Fruit fly (Drosophila melanogaster): ENCODE results near the gene CG43063.

Gene CG43063

DNA sequence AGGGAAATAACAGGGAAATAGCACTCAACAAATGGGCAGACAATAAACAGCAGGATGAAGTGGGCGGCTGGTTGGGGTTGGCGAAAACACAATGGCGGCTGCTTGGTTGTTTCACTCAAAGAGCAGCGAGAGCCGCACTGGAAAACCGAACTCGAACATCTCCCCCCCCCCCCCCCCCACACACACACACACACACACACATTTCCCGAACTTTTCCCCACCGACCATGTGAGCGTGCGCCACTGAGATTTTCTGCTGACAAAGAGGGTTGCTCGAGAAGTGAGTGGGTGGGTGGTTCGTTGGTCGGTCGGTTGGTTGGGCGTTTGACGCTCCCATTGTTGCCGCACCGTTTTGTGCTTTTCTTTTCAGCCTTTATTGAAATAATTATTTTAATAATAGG lies 12.8 kb upstream of the CG43063 start:
- no peak for TF ChIP-seq CG9705 (GFP tag; optimal IDR thresholded peaks at IDR 0.05)
- no peak for TF ChIP-seq Dfd (GFP tag; optimal IDR thresholded peaks at IDR 0.05)
- no peak for TF ChIP-seq HLH106 (tag; optimal IDR thresholded peaks at IDR 0.05)
- TF ChIP-seq CG32264 (GFP tag; optimal IDR thresholded peaks at IDR 0.05): no peak
- no peak for TF ChIP-seq psq (GFP tag; optimal IDR thresholded peaks at IDR 0.05)
- TF ChIP-seq Hnf4 (GFP tag; optimal IDR thresholded peaks at IDR 0.05): no peak
- no peak for TF ChIP-seq dsf (GFP tag; optimal IDR thresholded peaks at IDR 0.05; ENCODE audit: borderline replicate concordance)
- no peak for TF ChIP-seq Myc (optimal IDR thresholded peaks at IDR 0.05)

DNA sequence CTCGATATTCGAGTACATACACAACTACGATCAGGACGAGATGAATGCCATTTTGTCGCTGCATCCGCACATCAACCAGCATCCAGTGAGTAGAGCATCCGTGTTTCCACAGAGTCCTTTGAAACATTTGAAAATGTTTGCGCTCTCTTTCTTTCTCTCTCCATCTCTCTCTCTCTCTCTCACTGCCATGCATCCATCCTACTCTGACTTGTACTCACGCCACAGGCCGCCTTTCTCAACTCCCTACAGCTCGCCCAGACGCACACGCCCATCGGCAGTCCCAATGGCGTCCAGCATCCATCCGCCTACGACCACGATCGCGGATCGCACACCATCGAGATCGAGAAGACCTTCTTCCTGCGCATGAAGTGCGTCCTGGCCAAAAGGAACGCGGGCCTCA lies 11.4 kb upstream of the CG43063 start:
- TF ChIP-seq br (GFP tag; optimal IDR thresholded peaks at IDR 0.05): no peak
- TF ChIP-seq foxo (GFP tag; optimal IDR thresholded peaks at IDR 0.05): no peak
- no peak for TF ChIP-seq CG32264 (GFP tag; optimal IDR thresholded peaks at IDR 0.05)
- no peak for TF ChIP-seq lola (GFP tag; optimal IDR thresholded peaks at IDR 0.05)
- TF ChIP-seq Myc (optimal IDR thresholded peaks at IDR 0.05): no peak
- TF ChIP-seq HLH106 (tag; optimal IDR thresholded peaks at IDR 0.05): no peak
- TF ChIP-seq Mio (GFP tag; optimal IDR thresholded peaks at IDR 0.05): no peak
- no peak for TF ChIP-seq dsf (GFP tag; optimal IDR thresholded peaks at IDR 0.05; ENCODE audit: borderline replicate concordance)
- TF ChIP-seq Jra (GFP tag; optimal IDR thresholded peaks at IDR 0.05): no peak
- no peak for TF ChIP-seq fru (GFP tag; optimal IDR thresholded peaks at IDR 0.05)

DNA sequence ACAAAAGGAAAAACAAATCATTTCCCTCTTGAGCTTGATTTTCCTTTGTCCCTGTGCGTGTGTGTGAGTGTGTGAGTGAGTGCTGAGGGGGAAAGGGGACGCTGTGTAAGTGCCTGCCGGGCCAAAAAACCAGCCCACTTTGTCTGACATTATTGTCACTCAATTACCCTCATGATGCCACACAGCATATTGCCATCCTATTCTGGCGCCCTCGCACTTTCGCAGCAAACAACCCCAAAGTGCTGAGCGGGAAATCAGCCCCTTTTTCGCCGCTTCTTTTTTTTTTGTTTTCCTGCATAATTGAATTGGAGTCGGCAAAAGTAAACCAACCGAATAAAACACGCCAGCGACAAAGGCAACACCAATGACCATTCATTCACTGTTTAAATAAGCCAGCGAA lies 10.3 kb upstream of the CG43063 start:
- TF ChIP-seq CG9705 (GFP tag; optimal IDR thresholded peaks at IDR 0.05): no peak
- no peak for TF ChIP-seq sv (GFP tag; optimal IDR thresholded peaks at IDR 0.05)
- TF ChIP-seq HLH106 (tag; optimal IDR thresholded peaks at IDR 0.05): no peak
- TF ChIP-seq br (GFP tag; optimal IDR thresholded peaks at IDR 0.05): no peak
- no peak for TF ChIP-seq OdsH (GFP tag; optimal IDR thresholded peaks at IDR 0.05)
- TF ChIP-seq ey (GFP tag; optimal IDR thresholded peaks at IDR 0.05): no peak
- no peak for TF ChIP-seq tai (GFP tag; optimal IDR thresholded peaks at IDR 0.05)
- no peak for TF ChIP-seq jim (GFP tag; optimal IDR thresholded peaks at IDR 0.05)
- no peak for TF ChIP-seq brk (GFP tag; optimal IDR thresholded peaks at IDR 0.05)
- no peak for TF ChIP-seq GATAd (GFP tag; optimal IDR thresholded peaks at IDR 0.05)
- TF ChIP-seq Dfd (GFP tag; optimal IDR thresholded peaks at IDR 0.05): no peak
- TF ChIP-seq Abd-B (GFP tag; optimal IDR thresholded peaks at IDR 0.05): no peak
- TF ChIP-seq usp (GFP tag; optimal IDR thresholded peaks at IDR 0.05): no peak
- TF ChIP-seq CrebA (GFP tag; optimal IDR thresholded peaks at IDR 0.05; ENCODE audit: borderline replicate concordance): no peak
- TF ChIP-seq dmrt93B (GFP tag; optimal IDR thresholded peaks at IDR 0.05): no peak
- no peak for TF ChIP-seq h (GFP tag; optimal IDR thresholded peaks at IDR 0.05)
- no peak for TF ChIP-seq fru (GFP tag; optimal IDR thresholded peaks at IDR 0.05)
- TF ChIP-seq dl (GFP tag; optimal IDR thresholded peaks at IDR 0.05; ENCODE audit: insufficient read depth in 1 of 2, partially characterized antibody in 2 of 2): no peak
- no peak for TF ChIP-seq Mio (GFP tag; optimal IDR thresholded peaks at IDR 0.05)
- no peak for TF ChIP-seq Hr83 (GFP tag; optimal IDR thresholded peaks at IDR 0.05; ENCODE audit: poor library complexity, severe bottlenecking)

DNA sequence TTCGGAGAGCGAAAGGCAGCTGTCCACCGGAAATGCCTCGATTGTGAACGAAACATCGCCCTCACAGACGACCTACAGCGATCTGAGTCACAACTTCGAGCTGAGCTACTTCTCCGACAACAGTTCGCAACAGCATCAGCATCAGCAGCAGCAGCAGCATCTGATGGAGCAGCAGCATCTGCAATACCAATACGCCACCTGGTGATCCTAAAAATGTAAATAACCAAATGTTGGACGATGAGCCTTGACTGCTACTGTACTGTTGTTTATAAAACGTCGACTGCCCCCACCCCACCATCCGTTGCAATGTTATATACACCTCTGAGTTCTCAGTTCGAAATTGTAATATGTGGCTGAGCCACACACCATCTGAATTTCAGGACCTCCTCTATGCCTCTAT lies 8.8 kb upstream of the CG43063 start:
- TF ChIP-seq foxo (GFP tag; optimal IDR thresholded peaks at IDR 0.05) (no peak), usp (GFP tag; optimal IDR thresholded peaks at IDR 0.05) (no peak), Dfd (GFP tag; optimal IDR thresholded peaks at IDR 0.05) (peak; percentile 31), sage (GFP tag; optimal IDR thresholded peaks at IDR 0.05) (no peak), Mio (GFP tag; optimal IDR thresholded peaks at IDR 0.05) (no peak)

dm6 chr3R:13078263-13078662 lies 7.8 kb upstream of the CG43063 start:
- TF ChIP-seq jim (GFP tag; optimal IDR thresholded peaks at IDR 0.05): no peak
- no peak for TF ChIP-seq Dfd (GFP tag; optimal IDR thresholded peaks at IDR 0.05)
- TF ChIP-seq Myc (optimal IDR thresholded peaks at IDR 0.05): peak; percentile 96
- TF ChIP-seq pan (optimal IDR thresholded peaks at IDR 0.05): no peak
- no peak for TF ChIP-seq fru (GFP tag; optimal IDR thresholded peaks at IDR 0.05)
- no peak for TF ChIP-seq lola (GFP tag; optimal IDR thresholded peaks at IDR 0.05)
- TF ChIP-seq HLH106 (tag; optimal IDR thresholded peaks at IDR 0.05): peak; percentile 19
- TF ChIP-seq tai (GFP tag; optimal IDR thresholded peaks at IDR 0.05): peak; percentile 21
- TF ChIP-seq foxo (GFP tag; optimal IDR thresholded peaks at IDR 0.05): peak in 1 of 2 experiments; percentile 10
- TF ChIP-seq Dif (GFP tag; optimal IDR thresholded peaks at IDR 0.05; ENCODE audit: partially characterized antibody): no peak
- TF ChIP-seq brk (GFP tag; optimal IDR thresholded peaks at IDR 0.05): peak; percentile 60
- no peak for TF ChIP-seq N (GFP tag; optimal IDR thresholded peaks at IDR 0.05)
